Fruit fly (Drosophila melanogaster): ENCODE measurements around the gene CG42680.

CG42680 gene

dm6 chr2L:14553868-14554591, 34.0 kb downstream of the CG42680 start (continued):
- TF ChIP-seq klu (GFP tag; IDR thresholded peaks at IDR 0.05) (peak; percentile 71), Fer1 (GFP tag; optimal IDR thresholded peaks at IDR 0.05) (peak; percentile 56), wor (GFP tag; IDR thresholded peaks at IDR 0.05) (0 out of 2 replicates have a peak, but pooled peaks have one; percentile 25), Hmr (GFP tag; optimal IDR thresholded peaks at IDR 0.05) (peak; percentile 59), gcm2 (GFP tag; optimal IDR thresholded peaks at IDR 0.05) (no peak), CG11456 (GFP tag; IDR thresholded peaks at IDR 0.05) (0 out of 3 replicates have a peak, but pooled peaks have one; percentile 61), unpg (GFP tag; optimal IDR thresholded peaks at IDR 0.05) (peak; percentile 54), gfzf (GFP tag; optimal IDR thresholded peaks at IDR 0.05) (no peak), Dfd (GFP tag; optimal IDR thresholded peaks at IDR 0.05) (no peak), CG10209 (GFP tag; optimal IDR thresholded peaks at IDR 0.05) (peak; percentile 64), cad (GFP tag; optimal IDR thresholded peaks at IDR 0.05) (no peak), Chrac-16 (GFP tag; optimal IDR thresholded peaks at IDR 0.05) (peak; percentile 57), pzg (GFP tag; optimal IDR thresholded peaks at IDR 0.05) (no peak), dati (GFP tag; IDR thresholded peaks at IDR 0.05) (peak; percentile 67; the same call in 1 of the 2 replicates), CG18764 (GFP tag; optimal IDR thresholded peaks at IDR 0.05) (peak; percentile 77), maf-S (GFP tag; optimal IDR thresholded peaks at IDR 0.05) (peak; percentile 45), nom (GFP tag; optimal IDR thresholded peaks at IDR 0.05) (peak; percentile 69), H2.0 (GFP tag; IDR thresholded peaks at IDR 0.05) (peak; percentile 58), ase (GFP tag; IDR thresholded peaks at IDR 0.05) (peak; percentile 57; the same call in 1 of the 3 replicates), CG7786 (GFP tag; optimal IDR thresholded peaks at IDR 0.05) (peak; percentile 67), wek (GFP tag; optimal IDR thresholded peaks at IDR 0.05) (peak; percentile 19), Dad (GFP tag; optimal IDR thresholded peaks at IDR 0.05) (peak; percentile 68), CG4282 (GFP tag; optimal IDR thresholded peaks at IDR 0.05) (peak; percentile 24), CG12299 (tag; optimal IDR thresholded peaks at IDR 0.05) (no peak), her (GFP tag; optimal IDR thresholded peaks at IDR 0.05) (peak; percentile 40), CG2202 (tag; optimal IDR thresholded peaks at IDR 0.05) (peak; percentile 59), Ssrp (tag; optimal IDR thresholded peaks at IDR 0.05) (peak; percentile 57), CG10543 (GFP tag; optimal IDR thresholded peaks at IDR 0.05) (no peak), CG15073 (GFP tag; optimal IDR thresholded peaks at IDR 0.05) (peak; percentile 3), scrt (GFP tag; optimal IDR thresholded peaks at IDR 0.05) (peak; percentile 50), ttk (GFP tag; IDR thresholded peaks at IDR 0.05) (no peak), CG12104 (GFP tag; optimal IDR thresholded peaks at IDR 0.05) (peak; percentile 62), CG34376 (GFP tag; optimal IDR thresholded peaks at IDR 0.05) (no peak), Ets97D (GFP tag; optimal IDR thresholded peaks at IDR 0.05) (peak; percentile 42), knrl (GFP tag; IDR thresholded peaks at IDR 0.05; ENCODE audit: partially characterized antibody) (no peak), gsb (GFP tag; IDR thresholded peaks at IDR 0.05) (no peak), sens (GFP tag) (peak; percentile 99), CG13296 (GFP tag; optimal IDR thresholded peaks at IDR 0.05) (no peak), en (GFP tag; optimal IDR thresholded peaks at IDR 0.05) (peak; percentile 52), tap (tag; optimal IDR thresholded peaks at IDR 0.05) (peak; percentile 66), Six4 (GFP tag; optimal IDR thresholded peaks at IDR 0.05) (peak; percentile 70), amos (GFP tag; IDR thresholded peaks at IDR 0.05; ENCODE audit: partially characterized antibody) (no peak), inv (GFP tag; IDR thresholded peaks at IDR 0.05; ENCODE audit: partially characterized antibody) (no peak), Nf-YC (tag; optimal IDR thresholded peaks at IDR 0.05) (no peak), CG15269 (tag; optimal IDR thresholded peaks at IDR 0.05) (peak; percentile 41), NfI (GFP tag; optimal IDR thresholded peaks at IDR 0.05) (peak; percentile 63), zen (tag; optimal IDR thresholded peaks at IDR 0.05) (peak; percentile 92), CG10462 (GFP tag; optimal IDR thresholded peaks at IDR 0.05) (peak; percentile 62), CG10431 (GFP tag; optimal IDR thresholded peaks at IDR 0.05) (no peak)
